Fruit fly (Drosophila melanogaster): ENCODE measurements around the gene SCaMC.

Gene SCaMC

DNA sequence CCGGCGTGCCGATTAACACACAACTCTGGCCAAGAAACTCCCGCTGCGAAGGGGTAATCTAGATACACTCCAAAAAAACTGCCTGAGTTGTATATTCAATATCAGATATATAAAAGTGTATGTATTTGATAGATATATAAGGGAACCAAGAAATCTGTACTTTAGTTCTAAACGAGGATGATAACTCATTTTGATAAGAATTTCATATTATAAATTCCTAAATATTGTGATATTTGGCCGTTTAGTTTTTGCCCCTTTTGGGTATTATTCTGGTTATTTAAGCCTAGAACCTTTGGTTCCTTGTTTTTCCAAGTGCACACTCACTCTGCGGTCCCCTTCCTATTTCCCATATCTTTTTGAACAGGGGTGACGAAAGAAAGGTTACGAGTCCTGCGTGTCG, 38.9 kb upstream of the SCaMC start:
- TF ChIP-seq CG8159 (tag; optimal IDR thresholded peaks at IDR 0.05) (peak; percentile 24), Pif1A (GFP tag; optimal IDR thresholded peaks at IDR 0.05) (no peak), Pif1B (GFP tag; optimal IDR thresholded peaks at IDR 0.05) (no peak), CG9948 (tag; optimal IDR thresholded peaks at IDR 0.05) (no peak)

DNA sequence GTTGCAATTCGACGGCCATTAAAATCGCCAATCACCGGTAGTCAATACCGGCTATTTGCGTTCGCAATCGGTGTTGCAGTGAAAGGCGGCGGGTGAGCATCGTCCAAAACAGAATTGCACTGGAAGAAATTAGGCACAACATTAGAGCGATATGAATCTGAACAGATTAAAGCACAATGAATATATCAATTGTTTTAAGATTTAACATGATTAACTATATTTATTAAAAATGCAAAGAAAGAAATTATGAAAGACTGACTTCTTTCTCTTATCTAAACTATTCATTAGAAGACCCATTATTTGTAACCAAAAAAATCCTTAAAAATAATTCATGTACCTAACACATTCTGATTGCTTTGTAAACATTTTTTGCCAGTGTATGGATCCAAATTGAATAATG, 32.9 kb upstream of the SCaMC start:
- TF ChIP-seq CG8159 (tag; optimal IDR thresholded peaks at IDR 0.05), result peak; percentile 16
- TF ChIP-seq Pif1A (GFP tag; optimal IDR thresholded peaks at IDR 0.05), result no peak

DNA sequence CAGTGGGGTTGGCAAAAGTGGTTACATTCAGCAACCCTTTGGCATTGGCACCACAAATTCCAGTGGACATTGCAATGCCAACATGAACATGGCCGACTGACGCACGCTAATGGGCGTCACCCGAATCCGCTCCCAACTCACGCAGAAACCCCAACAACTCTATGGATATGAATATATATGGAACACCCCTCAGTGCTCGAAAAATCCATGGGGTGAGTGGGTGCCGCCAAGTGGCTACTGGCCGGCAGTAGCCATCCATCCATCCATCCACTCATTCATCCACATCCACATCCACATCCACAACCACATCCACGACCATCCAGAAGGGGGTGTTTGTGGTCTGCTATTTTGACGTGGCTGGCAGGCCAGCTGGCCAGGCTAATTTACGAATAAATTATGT, 32.4 kb upstream of the SCaMC start:
- TF ChIP-seq CG17806 (tag; optimal IDR thresholded peaks at IDR 0.05), result no peak
- no peak for TF ChIP-seq Pif1A (GFP tag; optimal IDR thresholded peaks at IDR 0.05)
- TF ChIP-seq Ets98B (GFP tag; IDR thresholded peaks at IDR 0.05), result no peak
- no peak for TF ChIP-seq Snoo (tag; optimal IDR thresholded peaks at IDR 0.05)
- no peak for TF ChIP-seq CG4496 (GFP tag; IDR thresholded peaks at IDR 0.05)
- TF ChIP-seq Pif1B (GFP tag; optimal IDR thresholded peaks at IDR 0.05), result no peak
- no peak for TF ChIP-seq EcR (GFP tag; optimal IDR thresholded peaks at IDR 0.05)
- no peak for TF ChIP-seq rn (GFP tag; IDR thresholded peaks at IDR 0.05)
- TF ChIP-seq CG13204 (GFP tag; optimal IDR thresholded peaks at IDR 0.05), result no peak
- no peak for TF ChIP-seq CG10348 (GFP tag; IDR thresholded peaks at IDR 0.05)
- TF ChIP-seq D1 (tag; optimal IDR thresholded peaks at IDR 0.05), result no peak
- no peak for TF ChIP-seq CG15710 (tag; optimal IDR thresholded peaks at IDR 0.05)
- TF ChIP-seq gl (tag; optimal IDR thresholded peaks at IDR 0.05), result no peak
- no peak for TF ChIP-seq CG32121 (GFP tag; IDR thresholded peaks at IDR 0.05)
- no peak for TF ChIP-seq CG8301 (tag; optimal IDR thresholded peaks at IDR 0.05)
- no peak for TF ChIP-seq fd96Ca (GFP tag; IDR thresholded peaks at IDR 0.05)
- TF ChIP-seq CG8159 (tag; optimal IDR thresholded peaks at IDR 0.05), result no peak
- TF ChIP-seq CG12605 (GFP tag; IDR thresholded peaks at IDR 0.05), result no peak

DNA sequence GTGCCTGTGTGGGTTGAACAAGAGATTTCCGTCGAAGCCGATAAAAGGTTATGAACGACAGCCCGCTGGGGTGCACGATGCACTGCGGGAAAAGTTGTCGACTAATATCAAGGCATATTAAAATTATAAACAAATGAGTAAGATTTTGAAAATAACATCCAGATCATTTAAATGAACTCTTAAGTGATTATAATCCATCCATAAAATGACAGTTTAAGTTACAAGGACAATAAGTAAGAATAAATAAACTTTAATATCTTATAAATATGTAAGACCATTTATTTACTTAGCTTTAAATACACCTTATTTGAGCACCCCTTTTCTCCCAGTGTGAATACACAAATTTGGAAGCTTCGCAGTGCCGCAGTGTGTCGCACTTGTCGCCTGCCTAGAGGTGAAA, 29.4 kb upstream of the SCaMC start:
- TF ChIP-seq EcR (GFP tag; optimal IDR thresholded peaks at IDR 0.05) (no peak), CG8159 (tag; optimal IDR thresholded peaks at IDR 0.05) (peak; percentile 36)

DNA sequence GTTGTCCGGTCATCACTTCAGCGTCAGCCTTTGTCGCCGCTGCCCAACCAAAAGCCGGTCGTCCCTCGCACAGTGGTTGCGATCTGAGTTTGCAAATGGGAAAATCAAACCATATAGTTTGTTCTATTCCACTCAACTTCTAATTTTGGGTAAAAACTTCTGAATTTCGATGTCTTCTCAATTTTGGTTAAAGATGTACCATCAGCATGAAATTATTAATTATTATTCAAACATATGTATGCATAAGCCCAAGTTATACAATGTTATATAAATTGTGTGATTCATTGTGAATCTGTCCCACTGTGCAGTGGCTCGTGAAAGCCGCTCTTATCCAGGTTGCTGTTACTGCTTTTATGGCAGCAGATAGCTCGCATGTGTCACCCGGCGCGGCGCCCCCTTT, 28.0 kb upstream of the SCaMC start:
- peak; percentile 74 for TF ChIP-seq CG15710 (tag; optimal IDR thresholded peaks at IDR 0.05)
- TF ChIP-seq Snoo (tag; optimal IDR thresholded peaks at IDR 0.05), result peak; percentile 56
- no peak for TF ChIP-seq gl (tag; optimal IDR thresholded peaks at IDR 0.05)
- TF ChIP-seq CG13204 (GFP tag; optimal IDR thresholded peaks at IDR 0.05), result peak; percentile 43
- TF ChIP-seq CG8301 (tag; optimal IDR thresholded peaks at IDR 0.05), result peak; percentile 54
- TF ChIP-seq Pif1B (GFP tag; optimal IDR thresholded peaks at IDR 0.05), result peak; percentile 57
- TF ChIP-seq CG17806 (tag; optimal IDR thresholded peaks at IDR 0.05), result peak; percentile 63
- TF ChIP-seq CG14655 (GFP tag; optimal IDR thresholded peaks at IDR 0.05), result peak; percentile 65
- peak; percentile 37 for TF ChIP-seq CG9948 (tag; optimal IDR thresholded peaks at IDR 0.05)
- peak; percentile 10; the same call in 1 of the 3 replicates for TF ChIP-seq CG4496 (GFP tag; IDR thresholded peaks at IDR 0.05)
- peak; percentile 82 for TF ChIP-seq CG8159 (tag; optimal IDR thresholded peaks at IDR 0.05)
- TF ChIP-seq Ets98B (GFP tag; IDR thresholded peaks at IDR 0.05), result no peak
- no peak for TF ChIP-seq fd96Ca (GFP tag; IDR thresholded peaks at IDR 0.05)
- peak; percentile 50 for TF ChIP-seq Pif1A (GFP tag; optimal IDR thresholded peaks at IDR 0.05)
- TF ChIP-seq CG34367 (tag; optimal IDR thresholded peaks at IDR 0.05), result peak; percentile 53
- TF ChIP-seq EcR (GFP tag; optimal IDR thresholded peaks at IDR 0.05), result peak; percentile 13
- no peak for TF ChIP-seq CG32121 (GFP tag; IDR thresholded peaks at IDR 0.05)
- no peak for TF ChIP-seq D1 (tag; optimal IDR thresholded peaks at IDR 0.05)

DNA sequence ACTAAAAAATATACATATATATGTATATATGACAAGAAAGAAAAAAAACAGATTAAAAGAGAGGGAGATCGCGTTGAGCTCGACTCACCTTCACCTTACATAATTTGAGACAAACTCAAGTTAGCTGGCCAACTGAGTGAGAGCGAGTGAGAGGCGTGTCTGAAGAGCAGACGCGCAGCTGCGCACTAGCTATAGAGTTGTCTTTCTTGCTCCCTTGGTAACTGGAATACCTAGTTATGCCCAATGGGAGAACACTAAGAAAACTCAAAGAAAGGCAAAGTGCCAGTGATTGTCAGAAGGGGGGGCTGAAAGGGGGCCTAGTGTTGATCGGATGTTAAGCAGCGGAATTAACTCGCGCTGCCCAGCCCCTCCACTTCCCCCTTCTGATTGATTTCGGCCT, 19.8 kb upstream of the SCaMC start:
- no peak for TF ChIP-seq CG34367 (tag; optimal IDR thresholded peaks at IDR 0.05)
- no peak for TF ChIP-seq CG10348 (GFP tag; IDR thresholded peaks at IDR 0.05)
- TF ChIP-seq CG9948 (tag; optimal IDR thresholded peaks at IDR 0.05), result no peak
- TF ChIP-seq CG4496 (GFP tag; IDR thresholded peaks at IDR 0.05), result no peak
- TF ChIP-seq D1 (tag; optimal IDR thresholded peaks at IDR 0.05), result no peak
- TF ChIP-seq Pif1B (GFP tag; optimal IDR thresholded peaks at IDR 0.05), result no peak
- TF ChIP-seq CG8159 (tag; optimal IDR thresholded peaks at IDR 0.05), result no peak
- TF ChIP-seq Ets98B (GFP tag; IDR thresholded peaks at IDR 0.05), result no peak
- no peak for TF ChIP-seq CG14655 (GFP tag; optimal IDR thresholded peaks at IDR 0.05)
- TF ChIP-seq CG17806 (tag; optimal IDR thresholded peaks at IDR 0.05), result no peak
- no peak for TF ChIP-seq CG13204 (GFP tag; optimal IDR thresholded peaks at IDR 0.05)
- no peak for TF ChIP-seq fd96Ca (GFP tag; IDR thresholded peaks at IDR 0.05)

DNA sequence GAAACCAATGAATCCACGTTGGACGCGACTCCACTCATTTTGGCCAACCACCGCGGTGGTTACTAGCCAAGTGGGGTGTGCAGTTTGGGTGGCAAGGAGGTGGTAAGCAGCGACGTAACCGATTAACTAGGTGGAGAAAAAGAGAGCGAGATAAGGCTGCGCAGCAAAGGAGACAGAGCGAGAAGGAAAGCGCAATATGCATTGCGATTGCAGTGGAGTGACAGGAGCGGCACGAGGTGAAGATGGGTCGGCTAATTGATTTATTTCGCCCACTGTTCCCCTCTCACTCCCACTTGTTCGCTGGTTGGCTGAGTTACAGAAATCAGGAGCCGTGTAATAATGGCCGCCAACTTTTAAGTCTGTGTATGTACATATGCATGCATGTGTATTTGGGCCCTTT, 19.1 kb upstream of the SCaMC start:
- TF ChIP-seq fd96Ca (GFP tag; IDR thresholded peaks at IDR 0.05) (0 out of 3 replicates have a peak, but pooled peaks have one; percentile 31), CG8301 (tag; optimal IDR thresholded peaks at IDR 0.05) (no peak)
